Worm (Caenorhabditis elegans): Measurements from ENCODE around the gene aak-1.

The aak-1 gene

DNA sequence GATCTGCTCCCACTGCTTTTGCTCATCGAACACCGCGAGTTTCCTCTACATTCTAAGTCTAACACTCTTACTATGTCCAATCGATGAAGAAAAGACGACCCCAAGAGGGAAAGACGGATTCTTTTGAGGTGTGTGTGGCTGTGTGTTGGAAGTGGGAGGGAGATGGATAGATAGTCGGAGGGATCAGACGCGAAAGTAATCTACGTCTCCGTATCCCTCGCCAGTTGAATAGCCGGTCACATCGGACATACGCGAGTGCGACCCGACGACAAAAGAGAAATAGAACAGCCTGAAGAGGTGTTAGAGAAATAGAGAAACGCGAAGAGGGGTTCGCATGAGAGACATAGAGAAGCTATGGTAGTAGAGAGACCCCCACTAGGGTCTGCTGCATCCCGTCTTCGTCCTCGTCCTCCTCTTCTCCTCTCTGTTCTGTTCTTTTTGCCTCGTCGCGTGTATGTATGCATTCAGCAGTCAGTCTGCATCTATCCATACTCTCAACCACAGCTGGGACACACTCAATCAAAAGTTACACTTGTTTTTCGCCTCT is 34.8 kb upstream of the aak-1 start (continued):
- TF ChIP-seq R02D3.7 (tag; optimal IDR thresholded peaks at IDR 0.05) (no peak), spr-3 (GFP tag; optimal IDR thresholded peaks at IDR 0.05) (no peak), nhr-237 (tag; optimal IDR thresholded peaks at IDR 0.05) (peak; percentile 58), nhr-25 (tag; optimal IDR thresholded peaks at IDR 0.05; ENCODE audit: borderline replicate concordance, insufficient read depth) (peak; percentile 95), rbr-2 (tag; optimal IDR thresholded peaks at IDR 0.05) (peak; percentile 97), hmg-1.1 (GFP tag; IDR thresholded peaks at IDR 0.05) (peak; percentile 98), nhr-102 (tag; optimal IDR thresholded peaks at IDR 0.05) (peak; percentile 85), daf-16 (GFP tag; optimal IDR thresholded peaks at IDR 0.05) (peak; percentile 27 to 83), daf-16 (tag; optimal IDR thresholded peaks at IDR 0.05) (peak; percentile 60), nhr-48 (tag; optimal IDR thresholded peaks at IDR 0.05) (peak; percentile 96), Y75B8A.6 (GFP tag; IDR thresholded peaks at IDR 0.05) (no peak), mep-1 (tag; optimal IDR thresholded peaks at IDR 0.05) (peak; percentile 97), nhr-10 (tag; optimal IDR thresholded peaks at IDR 0.05) (peak; percentile 60), lin-1 (GFP tag; IDR thresholded peaks at IDR 0.05) (peak; percentile 82; the same call in 1 of the 2 replicates), cey-2 (tag; optimal IDR thresholded peaks at IDR 0.05; ENCODE audit: borderline replicate concordance, insufficient read depth) (peak; percentile 71), mdt-29 (GFP tag; IDR thresholded peaks at IDR 0.05) (peak; percentile 56; the same call in 1 of the 2 replicates), spr-1 (tag; optimal IDR thresholded peaks at IDR 0.05) (peak; percentile 88), ama-1 (optimal IDR thresholded peaks at IDR 0.05) (no peak), skn-1 (tag; optimal IDR thresholded peaks at IDR 0.05) (peak; percentile 14), unc-130 (GFP tag; optimal IDR thresholded peaks at IDR 0.05) (no peak), nhr-76 (tag; optimal IDR thresholded peaks at IDR 0.05) (no peak), zip-11 (GFP tag; IDR thresholded peaks at IDR 0.05) (no peak), nhr-11 (tag; optimal IDR thresholded peaks at IDR 0.05) (peak; percentile 93), T20F7.1 (GFP tag; optimal IDR thresholded peaks at IDR 0.05) (peak; percentile 77), madf-5 (GFP tag; IDR thresholded peaks at IDR 0.05) (no peak), dve-1 (tag; optimal IDR thresholded peaks at IDR 0.05; ENCODE audit: insufficient read depth) (peak; percentile 94), Y5F2A.4 (GFP tag; optimal IDR thresholded peaks at IDR 0.05) (peak; percentile 59), D1046.2 (GFP tag; IDR thresholded peaks at IDR 0.05) (0 out of 2 replicates have a peak, but pooled peaks have one; percentile 56), zip-2 (tag; optimal IDR thresholded peaks at IDR 0.05) (no peak), dmd-6 (GFP tag; IDR thresholded peaks at IDR 0.05) (peak; percentile 93), F10B5.3 (tag; optimal IDR thresholded peaks at IDR 0.05) (peak; percentile 81), snpc-1.2 (GFP tag; IDR thresholded peaks at IDR 0.05) (0 out of 2 replicates have a peak, but pooled peaks have one; percentile 12), F44E2.7 (GFP tag; IDR thresholded peaks at IDR 0.05) (no peak), zfp-3 (GFP tag; conservative IDR thresholded peaks at IDR 0.05) (0 out of 2 replicates have a peak, but pooled peaks have one; percentile 14), gei-8 (GFP tag; optimal IDR thresholded peaks at IDR 0.05) (peak; percentile 94), ZK546.5 (tag; optimal IDR thresholded peaks at IDR 0.05) (peak in 1 of 2 experiments; percentile 40), lin-38 (GFP tag; IDR thresholded peaks at IDR 0.05) (peak; percentile 70), hlh-11 (tag; optimal IDR thresholded peaks at IDR 0.05) (peak; percentile 99), nhr-111 (GFP tag; optimal IDR thresholded peaks at IDR 0.05) (no peak), F49E8.2 (tag; optimal IDR thresholded peaks at IDR 0.05; ENCODE audit: borderline replicate concordance) (no peak), lin-13 (GFP tag; optimal IDR thresholded peaks at IDR 0.05) (peak; percentile 94), mxl-3 (GFP tag; optimal IDR thresholded peaks at IDR 0.05) (peak; percentile 93), mes-2 (tag; optimal IDR thresholded peaks at IDR 0.05; ENCODE audit: poor library complexity, severe bottlenecking) (peak; percentile 69), ceh-82 (tag; optimal IDR thresholded peaks at IDR 0.05) (no peak), dpl-1 (GFP tag; optimal IDR thresholded peaks at IDR 0.05) (peak; percentile 68), php-3 (GFP tag; IDR thresholded peaks at IDR 0.05) (peak; percentile 46; the same call in 1 of the 2 replicates), lir-3 (tag; optimal IDR thresholded peaks at IDR 0.05) (no peak), pha-4 (GFP tag; IDR thresholded peaks at IDR 0.05) (peak; percentile 90), pha-4 (tag; optimal IDR thresholded peaks at IDR 0.05) (no peak), dmd-9 (GFP tag; IDR thresholded peaks at IDR 0.05) (0 out of 2 replicates have a peak, but pooled peaks have one; percentile 9)

All from whole organism, L4 larva.